Fruit fly (Drosophila melanogaster) whole organism, pupa: ENCODE data around the gene CG32117.

ENCODE experiments used
- CG12605 ChIP-seq: fragments of 200-800 bp; sonication (Bioruptor generic); IDR thresholded peaks from 2 replicates; pipeline ENCODE4 v1.3.6; 2022; ENCODE audit warnings: missing biosample characterization, missing genetic modification characterization
- CG14655 ChIP-seq: fragments of 200-800 bp; sonication (Bioruptor generic); optimal IDR thresholded peaks from 3 replicates; lab custom pipeline; 2017; ENCODE audit warnings: mild to moderate bottlenecking, missing biosample characterization, missing genetic modification reagents, missing genetic modification characterization
- CG15710 ChIP-seq: fragments of 200-800 bp; sonication (Bioruptor generic); optimal IDR thresholded peaks from 2 replicates; lab custom pipeline; 2018; ENCODE audit warnings: missing biosample characterization, mild to moderate bottlenecking, missing genetic modification characterization, moderate library complexity
- CG17806 ChIP-seq: fragments of 200-800 bp; sonication (Bioruptor generic); optimal IDR thresholded peaks from 2 replicates; lab custom pipeline; 2018; ENCODE audit warnings: missing biosample characterization, mild to moderate bottlenecking, missing genetic modification characterization, moderate library complexity
- CG4496 ChIP-seq: fragments of 200-800 bp; sonication (Bioruptor generic); IDR thresholded peaks from 3 replicates; pipeline ENCODE4 v1.3.6; 2022; ENCODE audit warnings: missing biosample characterization, missing genetic modification characterization
- CG8159 ChIP-seq: fragments of 200-800 bp; sonication (Bioruptor generic); optimal IDR thresholded peaks from 3 replicates; lab custom pipeline; 2018; ENCODE audit warnings: missing biosample characterization, mild to moderate bottlenecking, missing genetic modification characterization, moderate library complexity
- D1 ChIP-seq: fragments of 200-800 bp; sonication (Bioruptor generic); optimal IDR thresholded peaks from 2 replicates; lab custom pipeline; 2018; ENCODE audit warnings: missing biosample characterization, mild to moderate bottlenecking, missing genetic modification characterization, moderate library complexity
- EcR ChIP-seq: fragments of 200-800 bp; sonication (Bioruptor generic); optimal IDR thresholded peaks from 3 replicates; lab custom pipeline; 2019; ENCODE audit warnings: missing biosample characterization, missing genetic modification characterization, mild to moderate bottlenecking, moderate library complexity, missing genetic modification reagents
- Snoo ChIP-seq: fragments of 200-800 bp; sonication (Bioruptor generic); optimal IDR thresholded peaks from 3 replicates; lab custom pipeline; 2017; ENCODE audit warnings: missing biosample characterization, mild to moderate bottlenecking, missing genetic modification characterization, inconsistent platforms

DNA sequence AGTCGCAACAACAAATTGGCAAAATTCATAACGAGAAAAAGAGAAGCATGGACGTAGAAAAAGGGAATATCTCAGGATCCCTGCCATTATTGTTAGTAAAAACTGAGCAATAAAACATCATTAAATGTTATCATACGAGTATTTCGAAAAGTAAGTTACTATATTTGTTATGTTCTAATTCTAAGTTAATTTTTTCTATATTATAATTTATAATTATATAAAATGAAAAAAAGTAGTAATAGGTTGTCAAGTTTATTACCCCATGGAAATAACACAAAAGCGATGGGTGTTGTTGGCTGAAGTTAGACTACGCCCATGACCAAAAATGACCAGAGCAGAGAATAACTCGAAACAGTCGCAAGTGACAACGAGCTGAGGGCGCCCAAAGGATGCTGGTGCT, 11.9 kb upstream of the CG32117 start:
- TF ChIP-seq CG14655 (GFP tag; lab: Kevin White, UChicago) (no peak), D1 (tag; lab: Kevin White, UChicago) (no peak), CG12605 (GFP tag; lab: Robert Waterston, UW) (no peak), EcR (GFP tag; lab: Kevin White, UChicago) (no peak), Snoo (tag; lab: Kevin White, UChicago) (peak; percentile 85), CG8159 (tag; lab: Kevin White, UChicago) (peak; percentile 33), CG17806 (tag; lab: Kevin White, UChicago) (no peak), CG4496 (GFP tag; lab: Robert Waterston, UW) (no peak), CG15710 (tag; lab: Kevin White, UChicago) (peak; percentile 83)
